Worm (Caenorhabditis elegans): ENCODE measurements around the gene F14H8.5.

The F14H8.5 gene

DNA sequence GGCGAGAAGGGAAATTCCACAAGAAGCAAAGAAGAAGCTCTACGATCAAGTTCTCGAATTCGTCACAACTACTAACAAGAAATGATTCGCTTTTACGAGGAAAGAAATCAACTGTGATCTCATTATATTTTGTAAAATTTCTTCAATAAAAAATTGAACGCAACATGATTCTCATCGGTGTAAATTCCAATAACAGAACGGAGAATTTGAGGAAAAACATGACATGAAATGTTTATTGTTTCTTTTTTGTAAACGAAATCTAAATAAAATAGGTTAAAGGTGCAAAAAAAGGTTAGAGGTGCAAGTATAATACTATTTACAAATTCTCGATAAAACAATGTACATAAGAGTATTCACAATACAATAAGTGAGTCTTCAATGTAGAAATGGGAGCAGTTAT lies 29.3 kb upstream of the F14H8.5 start:
- TF ChIP-seq fkh-10 (GFP tag; optimal IDR thresholded peaks at IDR 0.05) (no peak), tbx-2 (tag; optimal IDR thresholded peaks at IDR 0.05) (no peak), ZK546.5 (tag; optimal IDR thresholded peaks at IDR 0.05) (no peak), pha-4 (tag; optimal IDR thresholded peaks at IDR 0.05) (no peak), nhr-237 (tag; optimal IDR thresholded peaks at IDR 0.05) (no peak), daf-12 (tag; optimal IDR thresholded peaks at IDR 0.05) (no peak), lsy-12 (tag; optimal IDR thresholded peaks at IDR 0.05) (no peak), ceh-28 (tag; optimal IDR thresholded peaks at IDR 0.05) (no peak), hmg-11 (tag; optimal IDR thresholded peaks at IDR 0.05) (no peak), skn-1 (tag; optimal IDR thresholded peaks at IDR 0.05) (no peak), jun-1 (tag; optimal IDR thresholded peaks at IDR 0.05) (no peak), snpc-4 (tag; optimal IDR thresholded peaks at IDR 0.05) (no peak), mml-1 (tag; optimal IDR thresholded peaks at IDR 0.05) (no peak), nhr-43 (tag; optimal IDR thresholded peaks at IDR 0.05; ENCODE audit: poor library complexity, severe bottlenecking) (no peak), nhr-76 (tag; optimal IDR thresholded peaks at IDR 0.05) (no peak)

DNA sequence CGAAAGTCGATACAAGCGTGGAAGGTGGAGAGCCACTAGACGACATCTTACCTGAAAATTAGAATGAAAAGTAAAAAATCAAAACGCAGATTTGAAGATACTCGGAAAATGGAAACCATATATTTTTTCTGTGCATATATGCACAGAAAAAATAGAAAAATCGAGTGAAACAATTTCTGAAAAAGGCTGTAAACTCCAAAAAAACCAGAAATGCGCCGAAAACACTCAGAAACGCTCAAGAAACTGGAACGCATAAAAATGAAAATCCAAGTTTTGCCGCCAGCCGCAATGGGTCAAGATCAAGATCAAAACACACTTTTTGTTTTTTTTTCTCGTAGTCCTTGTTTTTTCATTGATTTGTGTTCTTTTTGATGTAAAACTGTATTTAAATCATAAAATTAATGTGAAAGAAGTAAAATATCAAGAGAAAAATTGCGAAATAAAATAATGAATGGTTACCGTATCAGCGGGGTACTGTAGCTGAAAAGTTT lies 28.2 kb upstream of the F14H8.5 start, which contains the start of gene T01C3.3:
Gene T01C3.3, minus strand, starts transcription at position 51 of the 491 bp plus-strand sequence.
- TF ChIP-seq snpc-4 (tag; optimal IDR thresholded peaks at IDR 0.05) = no peak
- no peak for TF ChIP-seq jun-1 (tag; optimal IDR thresholded peaks at IDR 0.05)
- TF ChIP-seq zag-1 (tag; optimal IDR thresholded peaks at IDR 0.05) = no peak
- TF ChIP-seq ceh-9 (tag; optimal IDR thresholded peaks at IDR 0.05) = no peak
- TF ChIP-seq fos-1 (tag; optimal IDR thresholded peaks at IDR 0.05) = no peak
- no peak for TF ChIP-seq egl-5 (tag; optimal IDR thresholded peaks at IDR 0.05)
- no peak for TF ChIP-seq fkh-2 (tag; optimal IDR thresholded peaks at IDR 0.05)
- TF ChIP-seq sea-2 (GFP tag; optimal IDR thresholded peaks at IDR 0.05) = no peak
- no peak for TF ChIP-seq ceh-28 (tag; optimal IDR thresholded peaks at IDR 0.05)
- no peak for TF ChIP-seq nhr-28 (tag; optimal IDR thresholded peaks at IDR 0.05)
- TF ChIP-seq ZK546.5 (tag; optimal IDR thresholded peaks at IDR 0.05) = no peak
- TF ChIP-seq egl-27 (tag; optimal IDR thresholded peaks at IDR 0.05) = no peak
- TF ChIP-seq eor-1 (tag; optimal IDR thresholded peaks at IDR 0.05) = no peak
- no peak for TF ChIP-seq ceh-82 (tag; optimal IDR thresholded peaks at IDR 0.05)
- TF ChIP-seq nhr-77 (tag; optimal IDR thresholded peaks at IDR 0.05) = no peak

DNA sequence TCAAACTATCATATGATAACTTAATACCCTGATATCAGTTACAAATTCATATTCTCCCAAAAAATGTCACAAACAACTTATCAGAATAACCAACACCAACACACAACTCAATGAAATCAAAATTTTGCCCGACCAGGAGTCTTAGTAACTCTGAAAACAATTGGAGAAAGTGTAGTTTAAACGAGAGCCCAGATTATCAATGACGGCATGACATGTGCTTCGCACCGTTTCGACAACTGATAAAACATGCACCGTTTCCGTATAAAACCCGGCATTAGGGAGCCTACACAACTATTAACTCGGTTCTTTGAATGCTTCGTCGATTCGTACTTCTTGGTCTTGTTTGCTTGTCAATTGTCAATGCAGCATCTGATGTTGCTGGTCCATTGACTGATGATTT lies 27.2 kb upstream of the F14H8.5 start, which contains the start of gene fil-1:
Gene fil-1, plus strand, starts transcription at position 219 of the 400 bp plus-strand sequence.
- no peak for TF ChIP-seq nfya-1 (tag; optimal IDR thresholded peaks at IDR 0.05; ENCODE audit: insufficient read depth)
- TF ChIP-seq pha-4 (tag; optimal IDR thresholded peaks at IDR 0.05) = peak; percentile 19
- no peak for TF ChIP-seq nhr-237 (tag; optimal IDR thresholded peaks at IDR 0.05)
- no peak for TF ChIP-seq nhr-43 (tag; optimal IDR thresholded peaks at IDR 0.05; ENCODE audit: poor library complexity, severe bottlenecking)
- TF ChIP-seq egl-27 (tag; optimal IDR thresholded peaks at IDR 0.05) = no peak
- no peak for TF ChIP-seq ZK546.5 (tag; optimal IDR thresholded peaks at IDR 0.05)
- no peak for TF ChIP-seq ztf-11 (tag; optimal IDR thresholded peaks at IDR 0.05)
- TF ChIP-seq ama-1 (optimal IDR thresholded peaks at IDR 0.05) = no peak
- no peak for TF ChIP-seq unc-39 (tag; optimal IDR thresholded peaks at IDR 0.05)
- TF ChIP-seq nhr-28 (tag; optimal IDR thresholded peaks at IDR 0.05) = no peak
- no peak for TF ChIP-seq lin-39 (tag; optimal IDR thresholded peaks at IDR 0.05)
- peak; percentile 74 for TF ChIP-seq elt-2 (tag; optimal IDR thresholded peaks at IDR 0.05)
- no peak for TF ChIP-seq ceh-16 (tag; optimal IDR thresholded peaks at IDR 0.05)
- no peak for TF ChIP-seq nhr-67 (tag; optimal IDR thresholded peaks at IDR 0.05)

DNA sequence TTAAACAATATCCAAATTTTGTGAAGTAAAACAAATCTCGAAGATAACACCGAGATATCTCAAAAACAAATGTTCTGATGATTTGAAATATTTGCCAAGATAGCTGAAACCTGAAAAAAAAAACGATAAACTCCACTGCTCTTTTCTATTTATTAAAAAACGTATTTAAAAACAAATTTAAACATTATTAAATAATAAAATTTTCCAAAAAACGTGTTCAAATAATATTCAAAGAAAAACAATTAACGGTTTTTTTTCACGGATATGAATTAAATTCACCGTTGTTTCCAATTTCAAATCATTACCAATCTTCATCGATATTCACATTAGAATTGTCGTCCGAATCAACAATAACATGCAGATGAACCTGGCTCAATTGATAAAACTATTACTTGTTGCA lies 24.6 kb upstream of the F14H8.5 start, which contains the start of gene irld-14:
Gene irld-14, plus strand, starts transcription at position 301 of the 400 bp plus-strand sequence.
- TF ChIP-seq mml-1 (tag; optimal IDR thresholded peaks at IDR 0.05) (no peak), zag-1 (tag; optimal IDR thresholded peaks at IDR 0.05) (no peak)

DNA sequence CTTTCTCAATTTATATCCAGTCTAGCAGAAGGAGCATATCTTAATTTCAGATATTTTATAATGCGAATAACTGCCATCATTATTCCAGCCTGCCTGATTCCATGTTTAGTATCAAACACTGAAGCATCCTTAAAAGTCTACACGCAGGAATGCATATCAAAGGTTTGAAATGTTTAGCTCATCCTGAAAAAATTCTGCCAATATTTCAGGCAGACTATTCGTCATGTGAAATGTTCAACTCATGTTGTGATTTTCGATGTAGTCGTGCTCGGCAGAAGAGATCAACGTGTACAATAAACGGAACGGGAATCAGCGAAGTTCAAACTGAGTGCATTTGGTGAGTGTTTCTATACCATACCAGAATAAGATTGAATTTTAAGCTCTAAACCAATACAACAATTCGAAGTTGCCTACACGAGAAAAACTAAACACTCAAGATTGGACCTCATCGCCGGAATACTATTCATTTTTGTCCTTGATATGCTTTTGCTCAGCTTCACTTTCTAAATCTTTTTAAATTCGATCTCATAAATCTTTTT lies 21.3 kb upstream of the F14H8.5 start, which contains the start of gene T01C3.11:
Gene T01C3.11, plus strand, starts transcription at position 51 of the 539 bp plus-strand sequence.
- no peak for TF ChIP-seq daf-12 (tag; optimal IDR thresholded peaks at IDR 0.05)
- no peak for TF ChIP-seq ceh-9 (tag; optimal IDR thresholded peaks at IDR 0.05)
- TF ChIP-seq lsy-12 (tag; optimal IDR thresholded peaks at IDR 0.05) = no peak
- TF ChIP-seq nhr-77 (tag; optimal IDR thresholded peaks at IDR 0.05) = no peak
- no peak for TF ChIP-seq ama-1 (optimal IDR thresholded peaks at IDR 0.05)
- no peak for TF ChIP-seq egl-5 (tag; optimal IDR thresholded peaks at IDR 0.05)
- TF ChIP-seq ZK546.5 (tag; optimal IDR thresholded peaks at IDR 0.05) = no peak
- TF ChIP-seq ztf-4 (tag; optimal IDR thresholded peaks at IDR 0.05) = no peak
- TF ChIP-seq sea-2 (GFP tag; optimal IDR thresholded peaks at IDR 0.05) = no peak
